Worm (Caenorhabditis elegans) whole organism, L2 larva: Measurements from ENCODE around the gene ilys-4.

ENCODE experiments used
- Y55F3AM.14 ChIP-seq: fragments of 200-800 bp; sonication (Bioruptor generic); optimal IDR thresholded peaks from 2 replicates; lab custom pipeline; 2018; ENCODE audit warnings: mild to moderate bottlenecking, missing genetic modification characterization, missing compliant biosample characterization
- ZK546.5 ChIP-seq: sonication (generic microtip); optimal IDR thresholded peaks from 2 replicates; lab custom pipeline; 2017; ENCODE audit warnings: missing biosample characterization, missing genetic modification characterization
- alr-1 ChIP-seq: fragments of 150-350 bp; optimal IDR thresholded peaks from 2 replicates; lab custom pipeline; 2014; ENCODE audit warnings: missing biosample characterization, missing genetic modification characterization
- ama-1 ChIP-seq: fragments of 150-350 bp; optimal IDR thresholded peaks from 2 replicates; lab custom pipeline; 2018; ENCODE audit warnings: inconsistent platforms
- ceh-16 ChIP-seq: fragments of 150-350 bp; optimal IDR thresholded peaks from 2 replicates; lab custom pipeline; 2014; ENCODE audit warnings: missing biosample characterization, missing genetic modification characterization
- ceh-82 ChIP-seq: fragments of 150-350 bp; optimal IDR thresholded peaks from 2 replicates; lab custom pipeline; 2014; ENCODE audit warnings: missing biosample characterization, missing genetic modification characterization
- crh-2 ChIP-seq: sonication (generic microtip); optimal IDR thresholded peaks from 2 replicates; lab custom pipeline; 2017; ENCODE audit warnings: missing biosample characterization, missing genetic modification characterization
- egl-27 ChIP-seq: sonication (generic microtip); optimal IDR thresholded peaks from 3 replicates; lab custom pipeline; 2017; ENCODE audit warnings: missing biosample characterization, missing genetic modification reagents, missing genetic modification characterization
- elt-1 ChIP-seq: fragments of 150-350 bp; optimal IDR thresholded peaks from 2 replicates; lab custom pipeline; 2014; ENCODE audit warnings: missing biosample characterization, missing genetic modification characterization
- gmeb-1 ChIP-seq: fragments of 150-350 bp; optimal IDR thresholded peaks from 2 replicates; lab custom pipeline; 2014; ENCODE audit warnings: missing biosample characterization, missing genetic modification characterization
- lin-13 ChIP-seq: fragments of 150-350 bp; optimal IDR thresholded peaks from 2 replicates; lab custom pipeline; 2014; ENCODE audit warnings: missing biosample characterization, missing genetic modification reagents, missing genetic modification characterization
- lin-39 ChIP-seq: fragments of 150-350 bp; optimal IDR thresholded peaks from 2 replicates; lab custom pipeline; 2014; ENCODE audit warnings: missing biosample characterization, missing genetic modification reagents, missing genetic modification characterization
- mab-5 ChIP-seq: fragments of 150-350 bp; optimal IDR thresholded peaks from 2 replicates; lab custom pipeline; 2014; ENCODE audit warnings: missing biosample characterization, missing genetic modification characterization
- mbf-1 ChIP-seq: sonication (generic microtip); optimal IDR thresholded peaks from 2 replicates; lab custom pipeline; 2017; ENCODE audit warnings: missing biosample characterization, missing genetic modification characterization
- nhr-11 ChIP-seq: fragments of 150-350 bp; optimal IDR thresholded peaks from 2 replicates; lab custom pipeline; 2014; ENCODE audit warnings: missing biosample characterization, missing genetic modification characterization
- nhr-12 ChIP-seq: fragments of 150-350 bp; optimal IDR thresholded peaks from 2 replicates; lab custom pipeline; 2014; ENCODE audit warnings: missing biosample characterization, missing genetic modification characterization
- nhr-129 ChIP-seq: fragments of 150-350 bp; optimal IDR thresholded peaks from 2 replicates; lab custom pipeline; 2014; ENCODE audit warnings: missing biosample characterization, missing genetic modification characterization
- nhr-21 ChIP-seq: fragments of 150-350 bp; optimal IDR thresholded peaks from 2 replicates; lab custom pipeline; 2014; ENCODE audit warnings: missing biosample characterization, missing genetic modification characterization
- nhr-23 ChIP-seq: fragments of 150-350 bp; optimal IDR thresholded peaks from 2 replicates; lab custom pipeline; 2014; ENCODE audit warnings: missing biosample characterization, missing genetic modification reagents, missing genetic modification characterization
- nhr-237 ChIP-seq: fragments of 150-350 bp; optimal IDR thresholded peaks from 2 replicates; lab custom pipeline; 2014; ENCODE audit warnings: missing biosample characterization, missing genetic modification characterization
- nhr-25 ChIP-seq: fragments of 150-350 bp; sonication (generic microtip); optimal IDR thresholded peaks from 3 replicates; lab custom pipeline; 2014; ENCODE audit warnings: missing biosample characterization, missing genetic modification characterization
- nhr-77 ChIP-seq: fragments of 150-350 bp; optimal IDR thresholded peaks from 2 replicates; lab custom pipeline; 2014; ENCODE audit warnings: missing biosample characterization, missing genetic modification characterization
- sem-4 ChIP-seq: fragments of 150-350 bp; optimal IDR thresholded peaks from 2 replicates; lab custom pipeline; 2014; ENCODE audit warnings: missing biosample characterization, missing genetic modification reagents, missing genetic modification characterization
- skn-1 ChIP-seq: sonication (generic microtip); optimal IDR thresholded peaks from 2 replicates; lab custom pipeline; 2017; ENCODE audit warnings: missing biosample characterization, missing genetic modification characterization
- sma-9 ChIP-seq, 2 experiments: fragments of 150-350 bp in 1 of 2; sonication (generic microtip) in 1 of 2; optimal IDR thresholded peaks; 2 replicates each; lab custom pipeline; 2014 to 2016; ENCODE audit warnings: missing genetic modification characterization in 2 of 2, mild to moderate bottlenecking in 1 of 2, missing biosample characterization in 1 of 2, missing compliant biosample characterization in 1 of 2, missing genetic modification reagents in 1 of 2, moderate library complexity in 1 of 2
- unc-55 ChIP-seq: fragments of 150-350 bp; sonication (generic microtip); optimal IDR thresholded peaks from 3 replicates; lab custom pipeline; 2014; ENCODE audit warnings: missing biosample characterization, missing genetic modification reagents, missing genetic modification characterization
- unc-62 ChIP-seq: fragments of 150-350 bp; optimal IDR thresholded peaks from 2 replicates; lab custom pipeline; 2014; ENCODE audit warnings: missing biosample characterization, missing genetic modification reagents, missing genetic modification characterization
- ztf-1 ChIP-seq: fragments of 200-800 bp; sonication (Bioruptor generic); conservative IDR thresholded peaks from 2 replicates; pipeline ENCODE4 v1.3.6; 2022; ENCODE audit warnings: missing genetic modification characterization, missing compliant biosample characterization
- ztf-11 ChIP-seq: sonication (generic microtip); optimal IDR thresholded peaks from 2 replicates; lab custom pipeline; 2017; ENCODE audit warnings: missing biosample characterization, missing genetic modification characterization
- ztf-4 ChIP-seq: fragments of 150-350 bp; optimal IDR thresholded peaks from 2 replicates; lab custom pipeline; 2014; ENCODE audit warnings: missing biosample characterization, missing genetic modification characterization

The ilys-4 gene

ce11 chrIV:7877255-7877654, 20.1 kb downstream of the ilys-4 start:
- TF ChIP-seq mbf-1 (tag; lab: Kevin White, UChicago) = no peak
- no peak for TF ChIP-seq gmeb-1 (tag; lab: Kevin White, UChicago)
- no peak for TF ChIP-seq alr-1 (tag; lab: Kevin White, UChicago)
- no peak for TF ChIP-seq nhr-77 (tag; lab: Kevin White, UChicago)
- no peak for TF ChIP-seq ceh-16 (tag; lab: Kevin White, UChicago)
- no peak for TF ChIP-seq nhr-12 (tag; lab: Kevin White, UChicago)
- TF ChIP-seq nhr-129 = no peak
- TF ChIP-seq nhr-21 = no peak
- TF ChIP-seq lin-13 (GFP tag; lab: Kevin White, UChicago) = no peak
- no peak for TF ChIP-seq Y55F3AM.14
- no peak for TF ChIP-seq ztf-4 (tag; lab: Kevin White, UChicago)
- TF ChIP-seq ama-1 (lab: Kevin White, UChicago) = no peak

ce11 chrIV:7870451-7870850, 26.9 kb downstream of the ilys-4 start, which contains the start of gene T06C10.3:
Gene T06C10.3, plus strand, starts transcription at chrIV:7870751.
- TF ChIP-seq lin-39 (tag; lab: Kevin White, UChicago) = no peak
- no peak for TF ChIP-seq crh-2 (tag; lab: Kevin White, UChicago)
- TF ChIP-seq, all 48 proteins: peak for 0

- TF ChIP-seq mab-5 (tag; lab: Kevin White, UChicago) (no peak), nhr-129 (no peak), ama-1 (lab: Kevin White, UChicago) (no peak), nhr-237 (no peak), unc-62 (GFP tag; lab: Kevin White, UChicago) (no peak), mbf-1 (tag; lab: Kevin White, UChicago) (no peak), skn-1 (tag; lab: Kevin White, UChicago) (no peak)
These were observed 28.7 kb downstream of the ilys-4 start, which contains the start of gene flp-10 for ce11 chrIV:7868607-7869006. Gene flp-10, plus strand, starts transcription at chrIV:7868907.

ce11 chrIV:7851291-7851690, 46.1 kb downstream of the ilys-4 start:
- TF ChIP-seq unc-55 (GFP tag; lab: Kevin White, UChicago) = no peak
- no peak for TF ChIP-seq ztf-1 (GFP tag; lab: Robert Waterston, UW)
- TF ChIP-seq ztf-11 (tag; lab: Kevin White, UChicago) = no peak
- TF ChIP-seq mbf-1 (tag; lab: Kevin White, UChicago) = no peak
- TF ChIP-seq crh-2 (tag; lab: Kevin White, UChicago) = no peak

ce11 chrIV:7850329-7850728, 47.0 kb downstream of the ilys-4 start:
- TF ChIP-seq ztf-1 (GFP tag; lab: Robert Waterston, UW) (no peak), mbf-1 (tag; lab: Kevin White, UChicago) (no peak), nhr-237 (no peak), unc-55 (GFP tag; lab: Kevin White, UChicago) (no peak), unc-62 (GFP tag; lab: Kevin White, UChicago) (no peak), ztf-4 (tag; lab: Kevin White, UChicago) (no peak)

- TF ChIP-seq unc-55 (GFP tag; lab: Kevin White, UChicago) (no peak), nhr-23 (no peak), ztf-4 (tag; lab: Kevin White, UChicago) (no peak), ceh-82 (tag; lab: Kevin White, UChicago) (no peak), unc-62 (GFP tag; lab: Kevin White, UChicago) (no peak), egl-27 (tag; lab: Kevin White, UChicago) (no peak), nhr-12 (tag; lab: Kevin White, UChicago) (no peak), elt-1 (tag; lab: Kevin White, UChicago) (no peak), lin-39 (tag; lab: Kevin White, UChicago) (no peak), nhr-25 (no peak), sem-4 (tag; lab: Kevin White, UChicago) (no peak), nhr-129 (no peak), sma-9 (GFP tag; optimal IDR thresholded peaks at IDR 0.05; lab: Kevin White, UChicago) (no peak), sma-9 (tag; optimal IDR thresholded peaks at IDR 0.05; lab: Kevin White, UChicago) (no peak), ceh-16 (tag; lab: Kevin White, UChicago) (no peak), ZK546.5 (tag; lab: Kevin White, UChicago) (no peak), nhr-11 (tag; lab: Kevin White, UChicago) (no peak), nhr-21 (no peak)
These were observed 48.1 kb downstream of the ilys-4 start for ce11 chrIV:7849235-7849634.
